Fruit fly (Drosophila melanogaster) whole organism, embryonic: ENCODE measurements around the gene CG12081.
A peak's percentile ranks its signal among the peaks of the same experiment; 100 is the strongest.

Experiments
- Bteb2 ChIP-seq: fragments of 200-800 bp; sonication (Bioruptor generic); optimal IDR thresholded peaks from 2 replicates; lab custom pipeline; 2016; ENCODE audit warnings: missing biosample characterization, missing genetic modification characterization
- CG10462 ChIP-seq: fragments of 200-800 bp; sonication (Bioruptor generic); optimal IDR thresholded peaks from 2 replicates; lab custom pipeline; 2016; ENCODE audit warnings: missing biosample characterization, missing genetic modification characterization
- CG12071 ChIP-seq: fragments of 200-800 bp; sonication (Bioruptor generic); optimal IDR thresholded peaks from 3 replicates; lab custom pipeline; 2018; ENCODE audit warnings: missing biosample characterization, mild to moderate bottlenecking, missing genetic modification characterization
- CG12659 ChIP-seq: fragments of 200-800 bp; sonication (Bioruptor generic); optimal IDR thresholded peaks from 3 replicates; lab custom pipeline; 2017; ENCODE audit warnings: mild to moderate bottlenecking, missing biosample characterization, missing genetic modification reagents, missing genetic modification characterization
- CG13123 ChIP-seq: fragments of 200-800 bp; sonication (Bioruptor generic); optimal IDR thresholded peaks from 2 replicates; lab custom pipeline; 2016; ENCODE audit warnings: missing biosample characterization, missing genetic modification characterization
- CG13287 ChIP-seq: fragments of 200-800 bp; sonication (Bioruptor generic); IDR thresholded peaks from 2 replicates; pipeline ENCODE4 v1.3.6; 2022; ENCODE audit warnings: missing biosample characterization, missing genetic modification characterization; ENCODE audit not compliant: partially characterized antibody
- CG14441 ChIP-seq: fragments of 200-800 bp; sonication (Bioruptor generic); IDR thresholded peaks from 2 replicates; pipeline ENCODE4 v1.3.6; 2022; ENCODE audit warnings: missing biosample characterization, missing genetic modification characterization
- CG14710 ChIP-seq: fragments of 200-800 bp; sonication (Bioruptor generic); optimal IDR thresholded peaks from 3 replicates; lab custom pipeline; 2019; ENCODE audit warnings: missing biosample characterization, mild to moderate bottlenecking, missing genetic modification characterization, moderate library complexity
- CG1529 ChIP-seq: fragments of 200-800 bp; sonication (Bioruptor generic); optimal IDR thresholded peaks from 3 replicates; lab custom pipeline; 2018; ENCODE audit warnings: missing biosample characterization, missing genetic modification characterization
- CG15479 ChIP-seq: fragments of 200-800 bp; sonication (Bioruptor generic); optimal IDR thresholded peaks from 3 replicates; lab custom pipeline; 2019; ENCODE audit warnings: missing biosample characterization, mild to moderate bottlenecking, missing genetic modification characterization, moderate library complexity
- CG15696 ChIP-seq: fragments of 200-800 bp; sonication (Bioruptor generic); optimal IDR thresholded peaks from 2 replicates; lab custom pipeline; 2019; ENCODE audit warnings: missing biosample characterization, mild to moderate bottlenecking, missing genetic modification characterization, moderate library complexity
- CG16863 ChIP-seq: fragments of 200-800 bp; sonication (Bioruptor generic); optimal IDR thresholded peaks from 3 replicates; lab custom pipeline; 2016; ENCODE audit warnings: missing biosample characterization, missing genetic modification characterization
- CG17359 ChIP-seq: fragments of 200-800 bp; sonication (Bioruptor generic); optimal IDR thresholded peaks from 3 replicates; lab custom pipeline; 2018; ENCODE audit warnings: missing biosample characterization, mild to moderate bottlenecking, missing genetic modification characterization, moderate library complexity
- CG1792 ChIP-seq: fragments of 200-800 bp; sonication (Bioruptor generic); optimal IDR thresholded peaks from 2 replicates; lab custom pipeline; 2016; ENCODE audit warnings: missing biosample characterization, missing genetic modification characterization
- CG18476 ChIP-seq: fragments of 200-800 bp; sonication (Bioruptor generic); optimal IDR thresholded peaks from 2 replicates; lab custom pipeline; 2016; ENCODE audit warnings: missing biosample characterization, mild to moderate bottlenecking, missing genetic modification characterization
- CG2712 ChIP-seq: fragments of 200-800 bp; optimal IDR thresholded peaks from 3 replicates; lab custom pipeline; 2019; ENCODE audit warnings: missing biosample characterization, mild to moderate bottlenecking, missing genetic modification characterization, moderate library complexity
- CG3065 ChIP-seq: fragments of 200-800 bp; sonication (Bioruptor generic); optimal IDR thresholded peaks from 2 replicates; lab custom pipeline; 2016; ENCODE audit warnings: missing biosample characterization, missing genetic modification characterization
- CG31365 ChIP-seq: fragments of 200-800 bp; sonication (Bioruptor generic); optimal IDR thresholded peaks from 2 replicates; lab custom pipeline; 2018; ENCODE audit warnings: missing biosample characterization, mild to moderate bottlenecking, missing genetic modification characterization
- CG5953 ChIP-seq: fragments of 200-800 bp; sonication (Bioruptor generic); IDR thresholded peaks from 2 replicates; pipeline ENCODE4 v1.3.6; 2022; ENCODE audit warnings: missing biosample characterization, missing genetic modification characterization
- CG6654 ChIP-seq: fragments of 200-800 bp; sonication (Bioruptor generic); optimal IDR thresholded peaks from 2 replicates; lab custom pipeline; 2017; ENCODE audit warnings: missing biosample characterization, mild to moderate bottlenecking, missing genetic modification characterization
- CG6813 ChIP-seq: fragments of 200-800 bp; sonication (Bioruptor generic); optimal IDR thresholded peaks from 2 replicates; lab custom pipeline; 2017; ENCODE audit warnings: missing biosample characterization, missing genetic modification characterization, mild to moderate bottlenecking, moderate library complexity, missing genetic modification reagents
- CG9437 ChIP-seq: fragments of 200-800 bp; sonication (Bioruptor generic); optimal IDR thresholded peaks from 2 replicates; lab custom pipeline; 2018; ENCODE audit warnings: missing biosample characterization, mild to moderate bottlenecking, missing genetic modification characterization
- CG9817 ChIP-seq: fragments of 200-800 bp; sonication (Bioruptor generic); optimal IDR thresholded peaks from 2 replicates; lab custom pipeline; 2018; ENCODE audit warnings: missing biosample characterization, mild to moderate bottlenecking, missing genetic modification characterization, moderate library complexity
- E2f1 ChIP-seq: fragments of 200-800 bp; sonication (Bioruptor generic); IDR thresholded peaks from 2 replicates; pipeline ENCODE4 v1.3.6; 2022; ENCODE audit warnings: missing biosample characterization, missing genetic modification characterization
- H2.0 ChIP-seq: fragments of 200-800 bp; sonication (Bioruptor generic); IDR thresholded peaks from 2 replicates; pipeline ENCODE4 v1.3.6; 2022; ENCODE audit warnings: missing biosample characterization, missing genetic modification characterization
- Hr39 ChIP-seq: fragments of >200 bp; optimal IDR thresholded peaks from 2 replicates; lab custom pipeline; 2017
- Myb ChIP-seq: fragments of 200-800 bp; sonication (Bioruptor generic); optimal IDR thresholded peaks from 2 replicates; lab custom pipeline; 2016; ENCODE audit warnings: missing biosample characterization, missing genetic modification characterization
- Nf-YC ChIP-seq: fragments of 200-800 bp; optimal IDR thresholded peaks from 3 replicates; lab custom pipeline; 2019; ENCODE audit warnings: missing biosample characterization, mild to moderate bottlenecking, missing genetic modification characterization, moderate library complexity
- Poxn ChIP-seq: fragments of 200-800 bp; sonication (Bioruptor generic); IDR thresholded peaks from 2 replicates; pipeline ENCODE4 v1.3.6; 2022; ENCODE audit warnings: missing biosample characterization, missing genetic modification characterization
- Scr ChIP-seq: fragments of 200-800 bp; sonication (Bioruptor generic); IDR thresholded peaks from 2 replicates; pipeline ENCODE4 v1.3.6; 2022; ENCODE audit warnings: missing biosample characterization, missing genetic modification characterization; ENCODE audit not compliant: partially characterized antibody
- Sry-β ChIP-seq: fragments of 200-800 bp; sonication (Bioruptor generic); optimal IDR thresholded peaks from 2 replicates; lab custom pipeline; 2018; ENCODE audit warnings: missing biosample characterization, mild to moderate bottlenecking, missing genetic modification characterization, moderate library complexity
- TFAM ChIP-seq: fragments of 200-800 bp; sonication (Bioruptor generic); optimal IDR thresholded peaks from 2 replicates; lab custom pipeline; 2017; ENCODE audit warnings: missing biosample characterization, missing genetic modification characterization, inconsistent platforms
- ac ChIP-seq: fragments of 200-800 bp; sonication (Bioruptor generic); optimal IDR thresholded peaks from 3 replicates; lab custom pipeline; 2017; ENCODE audit warnings: missing biosample characterization, mild to moderate bottlenecking, missing genetic modification characterization
- ase ChIP-seq: fragments of 200-800 bp; sonication (Bioruptor generic); IDR thresholded peaks from 3 replicates; pipeline ENCODE4 v1.3.6; 2022; ENCODE audit warnings: missing biosample characterization, missing genetic modification characterization
- bowl ChIP-seq: fragments of 200-800 bp; sonication (Bioruptor generic); IDR thresholded peaks from 2 replicates; pipeline ENCODE4 v1.3.6; 2022; ENCODE audit warnings: missing biosample characterization, missing genetic modification characterization
- br ChIP-seq: fragments of >200 bp; optimal IDR thresholded peaks from 2 replicates; lab custom pipeline; 2017
- btn ChIP-seq: fragments of 200-800 bp; sonication (Bioruptor generic); optimal IDR thresholded peaks from 2 replicates; lab custom pipeline; 2016; ENCODE audit warnings: missing biosample characterization, missing genetic modification characterization
- dmrt11E ChIP-seq: fragments of 200-800 bp; sonication (Bioruptor generic); optimal IDR thresholded peaks from 3 replicates; lab custom pipeline; 2018; ENCODE audit warnings: missing biosample characterization, mild to moderate bottlenecking, missing genetic modification characterization, moderate library complexity
- dmrt99B ChIP-seq: fragments of 200-800 bp; sonication (Bioruptor generic); optimal IDR thresholded peaks from 2 replicates; lab custom pipeline; 2018; ENCODE audit warnings: missing biosample characterization, mild to moderate bottlenecking, missing genetic modification characterization, moderate library complexity
- hbn ChIP-seq: fragments of 200-800 bp; sonication (Bioruptor generic); IDR thresholded peaks from 2 replicates; pipeline ENCODE4 v1.3.6; 2022; ENCODE audit warnings: missing biosample characterization, missing genetic modification characterization; ENCODE audit not compliant: partially characterized antibody
- her ChIP-seq: fragments of 200-800 bp; sonication (Bioruptor generic); optimal IDR thresholded peaks from 2 replicates; lab custom pipeline; 2016; ENCODE audit warnings: missing biosample characterization, missing genetic modification characterization
- hth ChIP-seq: fragments of >200 bp; optimal IDR thresholded peaks from 2 replicates; lab custom pipeline; 2017; ENCODE audit warnings: inconsistent platforms
- org-1 ChIP-seq: fragments of 200-800 bp; sonication (Bioruptor generic); optimal IDR thresholded peaks from 2 replicates; lab custom pipeline; 2017; ENCODE audit warnings: missing biosample characterization, missing genetic modification characterization
- psq ChIP-seq: fragments of 200-800 bp; sonication (Bioruptor generic); optimal IDR thresholded peaks from 2 replicates; lab custom pipeline; 2017; ENCODE audit warnings: missing biosample characterization, missing genetic modification characterization
- ro ChIP-seq: fragments of 200-800 bp; sonication (Bioruptor generic); IDR thresholded peaks from 2 replicates; pipeline ENCODE4 v1.3.6; 2022; ENCODE audit warnings: missing biosample characterization, missing genetic modification characterization
- so ChIP-seq: fragments of 200-800 bp; sonication (Bioruptor generic); IDR thresholded peaks from 3 replicates; pipeline ENCODE4 v1.3.6; 2022; ENCODE audit warnings: missing biosample characterization, missing genetic modification characterization
- sqz ChIP-seq: fragments of 200-800 bp; sonication (Bioruptor generic); optimal IDR thresholded peaks from 3 replicates; lab custom pipeline; 2018; ENCODE audit warnings: missing biosample characterization, mild to moderate bottlenecking, missing genetic modification characterization
- tgo ChIP-seq: fragments of 200-800 bp; sonication (Bioruptor generic); IDR thresholded peaks from 3 replicates; pipeline ENCODE4 v1.3.6; 2022; ENCODE audit warnings: missing biosample characterization, missing genetic modification characterization
- tna ChIP-seq: fragments of 200-800 bp; sonication (Bioruptor generic); IDR thresholded peaks from 2 replicates; pipeline ENCODE4 v1.3.6; 2022; ENCODE audit warnings: missing biosample characterization, missing genetic modification characterization; ENCODE audit not compliant: partially characterized antibody
- tup ChIP-seq: fragments of 200-800 bp; sonication (Bioruptor generic); optimal IDR thresholded peaks from 2 replicates; lab custom pipeline; 2016; ENCODE audit warnings: missing biosample characterization, mild to moderate bottlenecking, missing genetic modification characterization, moderate library complexity
- unc-4 ChIP-seq: fragments of 200-800 bp; sonication (Bioruptor generic); IDR thresholded peaks from 2 replicates; pipeline ENCODE4 v1.3.6; 2022; ENCODE audit warnings: missing biosample characterization, missing genetic modification characterization; ENCODE audit not compliant: partially characterized antibody
- zen2 ChIP-seq: fragments of 200-800 bp; sonication (Bioruptor generic); IDR thresholded peaks from 3 replicates; pipeline ENCODE4 v1.3.6; 2022; ENCODE audit warnings: missing biosample characterization, missing genetic modification characterization; ENCODE audit not compliant: partially characterized antibody

The CG12081 gene

DNA sequence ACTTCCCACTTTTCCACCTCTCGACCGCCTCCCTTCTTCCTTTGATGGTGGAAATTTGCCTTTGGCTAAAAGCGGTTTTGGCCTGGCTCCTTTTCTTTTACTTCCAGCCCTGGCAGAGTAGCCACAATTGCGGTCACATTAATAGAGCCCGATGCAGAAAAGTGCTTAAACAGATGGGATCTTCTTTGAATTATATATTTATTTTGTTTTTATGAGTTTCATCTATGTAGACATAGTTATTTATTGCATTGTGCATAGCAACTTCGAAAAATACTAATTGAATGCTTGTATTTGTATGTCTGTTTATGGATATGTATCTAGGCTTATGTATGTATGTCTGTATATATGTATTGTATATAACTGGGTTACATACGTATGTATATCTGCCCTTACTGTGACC, 46.6 kb upstream of the CG12081 start (continued):
- TF ChIP-seq Hr39 (lab: Kevin White, UChicago): no peak
- TF ChIP-seq br (lab: Kevin White, UChicago): no peak
- TF ChIP-seq E2f1: peak; percentile 40
- no peak for TF ChIP-seq ro
- TF ChIP-seq CG12659 (GFP tag; lab: Kevin White, UChicago): peak; percentile 54
- TF ChIP-seq CG3065: no peak
- no peak for TF ChIP-seq bowl (GFP tag; lab: Robert Waterston, UW)
- TF ChIP-seq Nf-YC (tag; lab: Kevin White, UChicago): peak; percentile 3
- TF ChIP-seq tup (GFP tag; lab: Kevin White, UChicago): no peak
- TF ChIP-seq hbn (GFP tag; lab: Robert Waterston, UW): no peak
- no peak for TF ChIP-seq unc-4 (GFP tag; lab: Robert Waterston, UW)
- no peak for TF ChIP-seq so
- peak; percentile 42 for TF ChIP-seq CG12071 (GFP tag; lab: Kevin White, UChicago)
- no peak for TF ChIP-seq Myb (GFP tag; lab: Kevin White, UChicago)
- TF ChIP-seq H2.0 (GFP tag; lab: Robert Waterston, UW): no peak
- peak; percentile 2 for TF ChIP-seq CG18476 (GFP tag; lab: Kevin White, UChicago)
- TF ChIP-seq TFAM (GFP tag; lab: Kevin White, UChicago): no peak
- no peak for TF ChIP-seq btn (GFP tag; lab: Kevin White, UChicago)
- peak; percentile 58 for TF ChIP-seq CG14441 (GFP tag; lab: Robert Waterston, UW)
- no peak for TF ChIP-seq CG1529 (GFP tag; lab: Kevin White, UChicago)
- TF ChIP-seq CG16863 (GFP tag; lab: Kevin White, UChicago): no peak
- peak; percentile 8 for TF ChIP-seq CG14710
- TF ChIP-seq CG5953 (GFP tag; lab: Robert Waterston, UW): 0 out of 2 replicates have a peak, but pooled peaks have one; percentile 37
- TF ChIP-seq CG15696 (tag; lab: Kevin White, UChicago): no peak
- peak; percentile 16 for TF ChIP-seq CG31365 (tag; lab: Kevin White, UChicago)
- no peak for TF ChIP-seq hth (lab: Kevin White, UChicago)
- TF ChIP-seq CG13287: no peak
- TF ChIP-seq org-1 (GFP tag; lab: Kevin White, UChicago): peak; percentile 45
- peak; percentile 56 for TF ChIP-seq CG9817 (tag; lab: Kevin White, UChicago)
- TF ChIP-seq CG6813 (GFP tag; lab: Kevin White, UChicago): peak; percentile 60
- no peak for TF ChIP-seq psq (GFP tag; lab: Kevin White, UChicago)
- TF ChIP-seq tna (GFP tag; lab: Robert Waterston, UW): no peak
- TF ChIP-seq CG1792 (GFP tag; lab: Kevin White, UChicago): no peak
- no peak for TF ChIP-seq zen2
- TF ChIP-seq dmrt99B (tag; lab: Kevin White, UChicago): peak; percentile 78
- no peak for TF ChIP-seq CG6654 (GFP tag; lab: Kevin White, UChicago)
- no peak for TF ChIP-seq ase (GFP tag; lab: Robert Waterston, UW)
- no peak for TF ChIP-seq Poxn (GFP tag; lab: Robert Waterston, UW)
- no peak for TF ChIP-seq CG15479 (GFP tag; lab: Kevin White, UChicago)
- TF ChIP-seq sqz (GFP tag; lab: Kevin White, UChicago): peak; percentile 0
- no peak for TF ChIP-seq dmrt11E (tag; lab: Kevin White, UChicago)
- peak; percentile 50 for TF ChIP-seq CG2712 (tag; lab: Kevin White, UChicago)
- TF ChIP-seq CG10462 (GFP tag; lab: Kevin White, UChicago): no peak
- TF ChIP-seq her (GFP tag; lab: Kevin White, UChicago): no peak
- no peak for TF ChIP-seq Bteb2 (GFP tag; lab: Kevin White, UChicago)
- no peak for TF ChIP-seq ac
- TF ChIP-seq CG13123: no peak
- no peak for TF ChIP-seq Sry-β (GFP tag; lab: Kevin White, UChicago)
- peak; percentile 31; the same call in 1 of the 3 replicates for TF ChIP-seq tgo (GFP tag; lab: Robert Waterston, UW)
- TF ChIP-seq CG17359 (tag; lab: Kevin White, UChicago): peak; percentile 66
- peak; percentile 15 for TF ChIP-seq CG9437
- no peak for TF ChIP-seq Scr (GFP tag; lab: Robert Waterston, UW)
